Worm (Caenorhabditis elegans): Measurements from ENCODE around the gene F17C8.3.

Gene F17C8.3

ce11 chrIII:4689595-4689994 lies 42.1 kb upstream of the F17C8.3 start (continued):
- TF ChIP-seq Y5F2A.4 (GFP tag; optimal IDR thresholded peaks at IDR 0.05) (peak; percentile 75), T20F7.1 (GFP tag; optimal IDR thresholded peaks at IDR 0.05) (peak; percentile 68), lir-3 (tag; optimal IDR thresholded peaks at IDR 0.05) (peak; percentile 75), lim-7 (GFP tag; IDR thresholded peaks at IDR 0.05) (peak; percentile 96), aha-1 (tag) (peak; percentile 90), ctbp-1 (GFP tag; IDR thresholded peaks at IDR 0.05) (peak; percentile 84), nhr-42 (GFP tag; IDR thresholded peaks at IDR 0.05) (peak; percentile 81), rbr-2 (tag; optimal IDR thresholded peaks at IDR 0.05) (peak; percentile 66), ZK546.5 (tag; optimal IDR thresholded peaks at IDR 0.05) (no peak), spr-1 (tag; optimal IDR thresholded peaks at IDR 0.05) (peak; percentile 81), fkh-10 (GFP tag; optimal IDR thresholded peaks at IDR 0.05) (no peak), madf-9 (GFP tag; conservative IDR thresholded peaks at IDR 0.05) (peak; percentile 82), dmd-6 (GFP tag; IDR thresholded peaks at IDR 0.05) (peak; percentile 77), set-16 (GFP tag; IDR thresholded peaks at IDR 0.05) (no peak), tra-1 (GFP tag; IDR thresholded peaks at IDR 0.05) (no peak; the same call in 1 of the 2 replicates), ceh-28 (tag; optimal IDR thresholded peaks at IDR 0.05) (no peak), attf-4 (tag; optimal IDR thresholded peaks at IDR 0.05) (no peak), mxl-3 (GFP tag; optimal IDR thresholded peaks at IDR 0.05) (peak; percentile 96), zag-1 (tag; optimal IDR thresholded peaks at IDR 0.05) (no peak)

- TF ChIP-seq nhr-111 (GFP tag; optimal IDR thresholded peaks at IDR 0.05) = no peak
- no peak for TF ChIP-seq egl-43 (GFP tag; IDR thresholded peaks at IDR 0.05)
- no peak for TF ChIP-seq daf-19 (GFP tag; conservative IDR thresholded peaks at IDR 0.05)
- TF ChIP-seq dmd-6 (GFP tag; IDR thresholded peaks at IDR 0.05) = peak; percentile 76
- no peak for TF ChIP-seq php-3 (GFP tag; IDR thresholded peaks at IDR 0.05)
- no peak for TF ChIP-seq nhr-42 (GFP tag; IDR thresholded peaks at IDR 0.05)
- TF ChIP-seq lir-3 (tag; optimal IDR thresholded peaks at IDR 0.05) = no peak
- no peak for TF ChIP-seq Y75B8A.6 (GFP tag; IDR thresholded peaks at IDR 0.05)
- peak; percentile 28 for TF ChIP-seq ztf-7 (tag; optimal IDR thresholded peaks at IDR 0.05)
- TF ChIP-seq saeg-2 (GFP tag; IDR thresholded peaks at IDR 0.05) = no peak
- no peak for TF ChIP-seq ZK546.5 (tag; optimal IDR thresholded peaks at IDR 0.05)
- TF ChIP-seq mxl-3 (GFP tag; optimal IDR thresholded peaks at IDR 0.05) = peak; percentile 62
- no peak for TF ChIP-seq nhr-41 (GFP tag; IDR thresholded peaks at IDR 0.05)
- TF ChIP-seq snpc-4 (tag; optimal IDR thresholded peaks at IDR 0.05) = no peak
- no peak for TF ChIP-seq ceh-32 (tag; optimal IDR thresholded peaks at IDR 0.05; ENCODE audit: poor library complexity)
- no peak for TF ChIP-seq F49E8.2 (tag; optimal IDR thresholded peaks at IDR 0.05; ENCODE audit: borderline replicate concordance)
- peak; percentile 83 for TF ChIP-seq mep-1 (tag; optimal IDR thresholded peaks at IDR 0.05)
- no peak for TF ChIP-seq daf-8 (GFP tag; IDR thresholded peaks at IDR 0.05)
- no peak for TF ChIP-seq Y48G9A.11 (GFP tag; IDR thresholded peaks at IDR 0.05)
- TF ChIP-seq daf-16 (GFP tag; optimal IDR thresholded peaks at IDR 0.05) = peak in 1 of 2 experiments; percentile 55
- TF ChIP-seq daf-16 (tag; optimal IDR thresholded peaks at IDR 0.05) = peak; percentile 94
- no peak for TF ChIP-seq unc-39 (tag; optimal IDR thresholded peaks at IDR 0.05)
- TF ChIP-seq madf-9 (GFP tag; conservative IDR thresholded peaks at IDR 0.05) = no peak
- no peak for TF ChIP-seq lin-15B (tag; optimal IDR thresholded peaks at IDR 0.05)
- peak; percentile 76 for TF ChIP-seq nhr-28 (tag; optimal IDR thresholded peaks at IDR 0.05)
- peak; percentile 67 for TF ChIP-seq rbr-2 (tag; optimal IDR thresholded peaks at IDR 0.05)
- TF ChIP-seq ceh-44 (GFP tag; IDR thresholded peaks at IDR 0.05) = no peak
- TF ChIP-seq lim-7 (GFP tag; IDR thresholded peaks at IDR 0.05) = no peak
- no peak for TF ChIP-seq egl-27 (tag; optimal IDR thresholded peaks at IDR 0.05)
- TF ChIP-seq lin-39 (tag; optimal IDR thresholded peaks at IDR 0.05) = no peak
- TF ChIP-seq dmd-9 (GFP tag; IDR thresholded peaks at IDR 0.05) = no peak
- TF ChIP-seq dpl-1 (GFP tag; optimal IDR thresholded peaks at IDR 0.05) = peak; percentile 80
- no peak for TF ChIP-seq ceh-82 (tag; optimal IDR thresholded peaks at IDR 0.05)
- TF ChIP-seq skn-1 (tag; optimal IDR thresholded peaks at IDR 0.05) = no peak
- TF ChIP-seq nhr-237 (tag; optimal IDR thresholded peaks at IDR 0.05) = no peak
- no peak for TF ChIP-seq madf-5 (GFP tag; IDR thresholded peaks at IDR 0.05)
- TF ChIP-seq D1046.2 (GFP tag; IDR thresholded peaks at IDR 0.05) = no peak
- no peak for TF ChIP-seq mxl-2 (GFP tag; conservative IDR thresholded peaks at IDR 0.05)
- TF ChIP-seq lin-29 (GFP tag; IDR thresholded peaks at IDR 0.05) = no peak
- no peak for TF ChIP-seq daf-12 (tag; optimal IDR thresholded peaks at IDR 0.05)
Measured at ce11 chrIII:4693281-4693680, 38.5 kb upstream of the F17C8.3 start, which contains the start of gene nifk-1. nifk-1 (minus strand) TSS chrIII:4693307.

Data from whole organism, L4 larva.